Fruit fly (Drosophila melanogaster): ENCODE data around the gene CG5326.

CG5326 gene

dm6 chr3R:22491088-22491879 is 48.4 kb downstream of the CG5326 start, which contains the start of the genes CCT1 and tHMG1:
Gene CCT1, minus strand, starts transcription at chr3R:22491439.
Gene tHMG1, plus strand, starts transcription at chr3R:22491829.
- no peak for TF ChIP-seq CG17806 (tag; optimal IDR thresholded peaks at IDR 0.05)
- TF ChIP-seq CG15710 (tag; optimal IDR thresholded peaks at IDR 0.05) = no peak
- TF ChIP-seq Pif1A (GFP tag; optimal IDR thresholded peaks at IDR 0.05) = no peak
- no peak for TF ChIP-seq CG13204 (GFP tag; optimal IDR thresholded peaks at IDR 0.05)
- TF ChIP-seq CG4496 (GFP tag; IDR thresholded peaks at IDR 0.05) = no peak
- TF ChIP-seq gl (tag; optimal IDR thresholded peaks at IDR 0.05) = no peak
- TF ChIP-seq Ets98B (GFP tag; IDR thresholded peaks at IDR 0.05) = no peak
- no peak for TF ChIP-seq EcR (GFP tag; optimal IDR thresholded peaks at IDR 0.05)
- no peak for TF ChIP-seq D1 (tag; optimal IDR thresholded peaks at IDR 0.05)
- no peak for TF ChIP-seq CG14655 (GFP tag; optimal IDR thresholded peaks at IDR 0.05)
- no peak for TF ChIP-seq CG9948 (tag; optimal IDR thresholded peaks at IDR 0.05)

- TF ChIP-seq Ets98B (GFP tag; IDR thresholded peaks at IDR 0.05) = no peak
- TF ChIP-seq CG9948 (tag; optimal IDR thresholded peaks at IDR 0.05) = no peak
- TF ChIP-seq Snoo (tag; optimal IDR thresholded peaks at IDR 0.05) = no peak
- TF ChIP-seq CG4496 (GFP tag; IDR thresholded peaks at IDR 0.05) = no peak
- no peak for TF ChIP-seq fd96Ca (GFP tag; IDR thresholded peaks at IDR 0.05)
- no peak for TF ChIP-seq Pif1B (GFP tag; optimal IDR thresholded peaks at IDR 0.05)
- no peak for TF ChIP-seq CG8159 (tag; optimal IDR thresholded peaks at IDR 0.05)
- no peak for TF ChIP-seq CG13204 (GFP tag; optimal IDR thresholded peaks at IDR 0.05)
- no peak for TF ChIP-seq CG32121 (GFP tag; IDR thresholded peaks at IDR 0.05)
- TF ChIP-seq Pif1A (GFP tag; optimal IDR thresholded peaks at IDR 0.05) = no peak
- TF ChIP-seq EcR (GFP tag; optimal IDR thresholded peaks at IDR 0.05) = no peak
- no peak for TF ChIP-seq CG17806 (tag; optimal IDR thresholded peaks at IDR 0.05)
- TF ChIP-seq CG15710 (tag; optimal IDR thresholded peaks at IDR 0.05) = no peak
- no peak for TF ChIP-seq CG14655 (GFP tag; optimal IDR thresholded peaks at IDR 0.05)
- no peak for TF ChIP-seq rn (GFP tag; IDR thresholded peaks at IDR 0.05)
- no peak for TF ChIP-seq D1 (tag; optimal IDR thresholded peaks at IDR 0.05)
Observed at dm6 chr3R:22488855-22489254, 50.9 kb downstream of the CG5326 start, which contains the start of gene CG5376. Gene CG5376, minus strand, starts transcription at chr3R:22488955.

dm6 chr3R:22487037-22487492 is 52.7 kb downstream of the CG5326 start, which contains the start of gene Pfdn5:
Gene Pfdn5, plus strand, starts transcription at chr3R:22487039.
- TF ChIP-seq CG8301 (tag; optimal IDR thresholded peaks at IDR 0.05) (no peak), Snoo (tag; optimal IDR thresholded peaks at IDR 0.05) (no peak), fd96Ca (GFP tag; IDR thresholded peaks at IDR 0.05) (no peak), CG17806 (tag; optimal IDR thresholded peaks at IDR 0.05) (no peak), D1 (tag; optimal IDR thresholded peaks at IDR 0.05) (no peak), EcR (GFP tag; optimal IDR thresholded peaks at IDR 0.05) (no peak)

- TF ChIP-seq Snoo (tag; optimal IDR thresholded peaks at IDR 0.05) (no peak), CG34367 (tag; optimal IDR thresholded peaks at IDR 0.05) (no peak), Ets98B (GFP tag; IDR thresholded peaks at IDR 0.05) (no peak), CG12605 (GFP tag; IDR thresholded peaks at IDR 0.05) (no peak), CG9948 (tag; optimal IDR thresholded peaks at IDR 0.05) (no peak), CG8159 (tag; optimal IDR thresholded peaks at IDR 0.05) (no peak), CG32121 (GFP tag; IDR thresholded peaks at IDR 0.05) (no peak)
Observed at dm6 chr3R:22483537-22483936, 56.2 kb downstream of the CG5326 start.
